Fruit fly (Drosophila melanogaster) whole organism, embryonic: ENCODE results near the gene Fitm.
A peak's percentile ranks its signal among the peaks of the same experiment; 100 is the strongest.

Experiments
- Awh ChIP-seq: fragments of 200-800 bp; sonication (Bioruptor generic); IDR thresholded peaks from 2 replicates; pipeline ENCODE4, ENCODE4 v1.3.6; 2022; ENCODE audit warnings: missing biosample characterization, missing genetic modification characterization
- Bdp1 ChIP-seq: fragments of 200-800 bp; sonication (Bioruptor generic); optimal IDR thresholded peaks from 3 replicates; lab custom pipeline; 2016; ENCODE audit warnings: missing biosample characterization, missing genetic modification characterization
- CG10147 ChIP-seq: fragments of 200-800 bp; sonication (Bioruptor generic); optimal IDR thresholded peaks from 2 replicates; lab custom pipeline; 2019; ENCODE audit warnings: missing biosample characterization, mild to moderate bottlenecking, missing genetic modification characterization, moderate library complexity
- CG11504 ChIP-seq: fragments of 200-800 bp; sonication (Bioruptor generic); optimal IDR thresholded peaks from 3 replicates; lab custom pipeline; 2019; ENCODE audit warnings: missing biosample characterization, mild to moderate bottlenecking, missing genetic modification characterization, moderate library complexity
- CG12071 ChIP-seq: fragments of 200-800 bp; sonication (Bioruptor generic); optimal IDR thresholded peaks from 3 replicates; lab custom pipeline; 2018; ENCODE audit warnings: missing biosample characterization, mild to moderate bottlenecking, missing genetic modification characterization
- CG1603 ChIP-seq: fragments of 200-800 bp; sonication (Bioruptor generic); optimal IDR thresholded peaks from 2 replicates; lab custom pipeline; 2019; ENCODE audit warnings: missing biosample characterization, mild to moderate bottlenecking, missing genetic modification characterization, moderate library complexity
- CG17359 ChIP-seq: fragments of 200-800 bp; sonication (Bioruptor generic); optimal IDR thresholded peaks from 3 replicates; lab custom pipeline; 2018; ENCODE audit warnings: missing biosample characterization, mild to moderate bottlenecking, missing genetic modification characterization, moderate library complexity
- CG17612 ChIP-seq: fragments of 200-800 bp; sonication (Bioruptor generic); IDR thresholded peaks from 2 replicates; pipeline ENCODE4 v1.3.6; 2022; ENCODE audit warnings: missing biosample characterization, missing genetic modification characterization
- CG18262 ChIP-seq: fragments of 200-800 bp; optimal IDR thresholded peaks from 3 replicates; lab custom pipeline; 2019; ENCODE audit warnings: missing biosample characterization, mild to moderate bottlenecking, missing genetic modification characterization, moderate library complexity
- CG2116 ChIP-seq: fragments of 200-800 bp; sonication (Bioruptor generic); optimal IDR thresholded peaks from 3 replicates; lab custom pipeline; 2018; ENCODE audit warnings: missing biosample characterization, mild to moderate bottlenecking, missing genetic modification characterization
- CG4404 ChIP-seq: fragments of 200-800 bp; sonication (Bioruptor generic); IDR thresholded peaks from 2 replicates; pipeline ENCODE4 v1.3.6; 2022; ENCODE audit warnings: missing biosample characterization, missing genetic modification characterization
- CG4424 ChIP-seq: fragments of 200-800 bp; sonication (Bioruptor generic); optimal IDR thresholded peaks from 3 replicates; lab custom pipeline; 2016; ENCODE audit warnings: missing biosample characterization, missing genetic modification characterization
- CG4617 ChIP-seq: fragments of 200-800 bp; sonication (Bioruptor generic); optimal IDR thresholded peaks from 3 replicates; lab custom pipeline; 2016; ENCODE audit warnings: missing biosample characterization, missing genetic modification characterization, borderline replicate concordance
- CG8388 ChIP-seq: fragments of 200-800 bp; sonication (Bioruptor generic); optimal IDR thresholded peaks from 2 replicates; lab custom pipeline; 2019; ENCODE audit warnings: missing biosample characterization, mild to moderate bottlenecking, missing genetic modification characterization, moderate library complexity
- CG8478 ChIP-seq: fragments of >200 bp; optimal IDR thresholded peaks from 2 replicates; lab custom pipeline; 2018
- CG8765 ChIP-seq: fragments of 200-800 bp; sonication (Bioruptor generic); IDR thresholded peaks from 2 replicates; pipeline ENCODE4 v1.3.6; 2022; ENCODE audit warnings: missing biosample characterization, missing genetic modification characterization
- Dp ChIP-seq: fragments of 200-800 bp; sonication (Bioruptor generic); optimal IDR thresholded peaks from 2 replicates; lab custom pipeline; 2018; ENCODE audit warnings: missing biosample characterization, mild to moderate bottlenecking, missing genetic modification characterization, moderate library complexity
- Fer2 ChIP-seq: fragments of 200-800 bp; sonication (Bioruptor generic); optimal IDR thresholded peaks from 2 replicates; lab custom pipeline; 2018; ENCODE audit warnings: missing biosample characterization, mild to moderate bottlenecking, missing genetic modification characterization, moderate library complexity
- HLH54F ChIP-seq: fragments of 200-800 bp; sonication (Bioruptor generic); optimal IDR thresholded peaks from 3 replicates; lab custom pipeline; 2016; ENCODE audit warnings: missing biosample characterization, missing genetic modification characterization
- Max ChIP-seq: fragments of 200-800 bp; sonication (Bioruptor generic); optimal IDR thresholded peaks from 2 replicates; lab custom pipeline; 2016; ENCODE audit warnings: missing biosample characterization, mild to moderate bottlenecking, missing genetic modification characterization
- Meics ChIP-seq: fragments of 200-800 bp; sonication (Bioruptor generic); optimal IDR thresholded peaks from 2 replicates; lab custom pipeline; 2017; ENCODE audit warnings: missing biosample characterization, mild to moderate bottlenecking, missing genetic modification characterization
- Nf-YC ChIP-seq: fragments of 200-800 bp; optimal IDR thresholded peaks from 3 replicates; lab custom pipeline; 2019; ENCODE audit warnings: missing biosample characterization, mild to moderate bottlenecking, missing genetic modification characterization, moderate library complexity
- Side ChIP-seq: fragments of 200-800 bp; sonication (Bioruptor generic); optimal IDR thresholded peaks from 2 replicates; lab custom pipeline; 2016; ENCODE audit warnings: missing biosample characterization, missing genetic modification characterization
- Sox102F ChIP-seq: fragments of 200-800 bp; sonication (Bioruptor generic); optimal IDR thresholded peaks from 2 replicates; lab custom pipeline; 2018; ENCODE audit warnings: missing biosample characterization, mild to moderate bottlenecking, missing genetic modification characterization, moderate library complexity
- Spps ChIP-seq: fragments of 200-800 bp; sonication (Bioruptor generic); optimal IDR thresholded peaks from 2 replicates; lab custom pipeline; 2018; ENCODE audit warnings: missing biosample characterization, mild to moderate bottlenecking, missing genetic modification characterization
- Taf1 ChIP-seq: fragments of 200-800 bp; sonication (Bioruptor generic); IDR thresholded peaks from 2 replicates; pipeline ENCODE4 v1.3.6; 2022; ENCODE audit warnings: missing biosample characterization, missing genetic modification characterization
- Vsx1 ChIP-seq: fragments of 200-800 bp; sonication (Bioruptor generic); optimal IDR thresholded peaks from 2 replicates; lab custom pipeline; 2017; ENCODE audit warnings: missing biosample characterization, mild to moderate bottlenecking, missing genetic modification characterization, missing genetic modification reagents
- amos ChIP-seq: fragments of 200-800 bp; sonication (Bioruptor generic); IDR thresholded peaks from 2 replicates; pipeline ENCODE4 v1.3.6; 2022; ENCODE audit warnings: missing biosample characterization, missing genetic modification characterization; ENCODE audit not compliant: partially characterized antibody
- bowl ChIP-seq: fragments of 200-800 bp; sonication (Bioruptor generic); IDR thresholded peaks from 2 replicates; pipeline ENCODE4 v1.3.6; 2022; ENCODE audit warnings: missing biosample characterization, missing genetic modification characterization
- caup ChIP-seq: fragments of 200-800 bp; sonication (Bioruptor generic); optimal IDR thresholded peaks from 3 replicates; lab custom pipeline; 2017; ENCODE audit warnings: missing biosample characterization, mild to moderate bottlenecking, missing genetic modification characterization, moderate library complexity; ENCODE audit not compliant: severe bottlenecking
- croc ChIP-seq: fragments of 200-800 bp; sonication (Bioruptor generic); conservative IDR thresholded peaks from 3 replicates; pipeline ENCODE4 v1.3.6; 2022; ENCODE audit warnings: missing biosample characterization, missing genetic modification characterization
- ems ChIP-seq: fragments of 200-800 bp; sonication (Bioruptor generic); optimal IDR thresholded peaks from 3 replicates; lab custom pipeline; 2016; ENCODE audit warnings: missing biosample characterization, missing genetic modification characterization
- fd3F ChIP-seq: fragments of 200-800 bp; sonication (Bioruptor generic); optimal IDR thresholded peaks from 2 replicates; lab custom pipeline; 2018; ENCODE audit warnings: missing biosample characterization, mild to moderate bottlenecking, missing genetic modification characterization, moderate library complexity
- ftz-f1 ChIP-seq: fragments of 200-800 bp; sonication (Bioruptor generic); optimal IDR thresholded peaks from 2 replicates; lab custom pipeline; 2016; ENCODE audit warnings: missing biosample characterization, missing genetic modification characterization
- her ChIP-seq: fragments of 200-800 bp; sonication (Bioruptor generic); optimal IDR thresholded peaks from 2 replicates; lab custom pipeline; 2016; ENCODE audit warnings: missing biosample characterization, missing genetic modification characterization
- kay ChIP-seq: fragments of 200-800 bp; sonication (Bioruptor generic); optimal IDR thresholded peaks from 2 replicates; lab custom pipeline; 2016; ENCODE audit warnings: missing biosample characterization, missing genetic modification characterization
- lbe ChIP-seq: fragments of 200-800 bp; sonication (Bioruptor generic); optimal IDR thresholded peaks from 2 replicates; lab custom pipeline; 2016; ENCODE audit warnings: missing biosample characterization, mild to moderate bottlenecking, missing genetic modification characterization
- mam ChIP-seq: fragments of 200-800 bp; sonication (Bioruptor generic); optimal IDR thresholded peaks from 3 replicates; lab custom pipeline; 2016; ENCODE audit warnings: missing biosample characterization, missing genetic modification characterization
- nom ChIP-seq: fragments of 200-800 bp; sonication (Bioruptor generic); optimal IDR thresholded peaks from 2 replicates; lab custom pipeline; 2017; ENCODE audit warnings: missing biosample characterization, missing genetic modification characterization, mild to moderate bottlenecking, moderate library complexity, missing genetic modification reagents
- pfk ChIP-seq: fragments of 200-800 bp; sonication (Bioruptor generic); optimal IDR thresholded peaks from 2 replicates; lab custom pipeline; 2018; ENCODE audit warnings: missing biosample characterization, mild to moderate bottlenecking, missing genetic modification characterization, moderate library complexity
- psq ChIP-seq: fragments of 200-800 bp; sonication (Bioruptor generic); optimal IDR thresholded peaks from 2 replicates; lab custom pipeline; 2017; ENCODE audit warnings: missing biosample characterization, missing genetic modification characterization
- sc ChIP-seq, 3 experiments: fragments of >200 bp in 2 of 3; fragments of 200-800 bp in 1 of 3; sonication (Bioruptor generic) in 1 of 3; optimal IDR thresholded peaks; 2 replicates in 2 of 3; 3 replicates in 1 of 3; lab custom pipeline; 2017; ENCODE audit warnings: mild to moderate bottlenecking in 1 of 3, missing biosample characterization in 1 of 3, missing genetic modification characterization in 1 of 3, missing genetic modification reagents in 1 of 3
- sim ChIP-seq: fragments of 200-800 bp; sonication (Bioruptor generic); IDR thresholded peaks from 2 replicates; pipeline ENCODE4 v1.3.6; 2022; ENCODE audit warnings: missing biosample characterization, missing genetic modification characterization
- trem ChIP-seq: fragments of 200-800 bp; optimal IDR thresholded peaks from 3 replicates; lab custom pipeline; 2019; ENCODE audit warnings: missing biosample characterization, mild to moderate bottlenecking, missing genetic modification characterization, moderate library complexity
- ttk ChIP-seq: fragments of 200-800 bp; sonication (Bioruptor generic); IDR thresholded peaks from 2 replicates; pipeline ENCODE4 v2.1.2; 2022; ENCODE audit warnings: missing biosample characterization, missing genetic modification characterization
- vnd ChIP-seq: fragments of 200-800 bp; sonication (Bioruptor generic); IDR thresholded peaks from 3 replicates; pipeline ENCODE4 v1.3.6; 2022; ENCODE audit warnings: missing biosample characterization, missing genetic modification characterization; ENCODE audit not compliant: partially characterized antibody

Gene Fitm

dm6 chr3L:5182994-5183566 lies 37.2 kb upstream of the Fitm start (continued):
- peak; percentile 3 for TF ChIP-seq Meics (GFP tag; lab: Kevin White, UChicago)
- peak; percentile 64 for TF ChIP-seq ftz-f1 (GFP tag; lab: Kevin White, UChicago)

- TF ChIP-seq vnd (GFP tag; lab: Robert Waterston, UW) (no peak), croc (no peak), CG8478 (lab: Kevin White, UChicago) (no peak), Bdp1 (no peak), CG12071 (no peak), Side (no peak), Vsx1 (GFP tag; lab: Kevin White, UChicago) (no peak), ftz-f1 (GFP tag; lab: Kevin White, UChicago) (no peak), Taf1 (GFP tag; lab: Robert Waterston, UW) (no peak), CG1603 (peak; percentile 52), bowl (GFP tag; lab: Robert Waterston, UW) (no peak), CG4617 (GFP tag; lab: Kevin White, UChicago) (no peak), CG17612 (GFP tag; lab: Robert Waterston, UW) (no peak), CG8388 (GFP tag; lab: Kevin White, UChicago) (peak; percentile 41), fd3F (GFP tag; lab: Kevin White, UChicago) (peak; percentile 19), CG4424 (GFP tag; lab: Kevin White, UChicago) (no peak), Max (GFP tag; lab: Kevin White, UChicago) (no peak), her (no peak), Sox102F (GFP tag; lab: Kevin White, UChicago) (peak; percentile 52), Fer2 (tag; lab: Kevin White, UChicago) (no peak), Dp (GFP tag; lab: Kevin White, UChicago) (no peak), nom (GFP tag; lab: Kevin White, UChicago) (no peak), sim (GFP tag; lab: Robert Waterston, UW) (no peak; the same call in 1 of the 2 replicates), CG18262 (tag; lab: Kevin White, UChicago) (peak; percentile 26), CG11504 (tag; lab: Kevin White, UChicago) (peak; percentile 64), amos (no peak), HLH54F (GFP tag; lab: Kevin White, UChicago) (no peak), CG2116 (GFP tag; lab: Kevin White, UChicago) (no peak), kay (no peak), mam (peak; percentile 14), CG8765 (GFP tag; lab: Robert Waterston, UW) (no peak), CG10147 (GFP tag; lab: Kevin White, UChicago) (peak; percentile 57), Nf-YC (tag; lab: Kevin White, UChicago) (no peak), trem (tag; lab: Kevin White, UChicago) (no peak), ttk (GFP tag; lab: Robert Waterston, UW) (no peak; the same call in 1 of the 2 replicates), sc (optimal IDR thresholded peaks at IDR 0.05; lab: Kevin White, UChicago) (no peak), sc (GFP tag; optimal IDR thresholded peaks at IDR 0.05; lab: Kevin White, UChicago) (no peak), pfk (GFP tag; lab: Kevin White, UChicago) (no peak), lbe (GFP tag; lab: Kevin White, UChicago) (no peak), Spps (tag; lab: Kevin White, UChicago) (no peak), psq (GFP tag; lab: Kevin White, UChicago) (no peak), ems (no peak), CG17359 (tag; lab: Kevin White, UChicago) (peak; percentile 58), caup (GFP tag; lab: Kevin White, UChicago) (peak; percentile 43), Awh (GFP tag; lab: Robert Waterston, UW) (no peak), CG4404 (GFP tag; lab: Robert Waterston, UW) (no peak)
Measured at dm6 chr3L:5182255-5182993, 36.6 kb upstream of the Fitm start.
